Worm (Caenorhabditis elegans) whole organism, L4/young adult: Measurements from ENCODE around the gene F23H11.4.

Experiments used
- W03F9.2 ChIP-seq: fragments of 150-350 bp; optimal IDR thresholded peaks from 2 replicates; lab custom pipeline; 2014; ENCODE audit warnings: missing biosample characterization, missing genetic modification characterization
- dao-5 ChIP-seq: sonication (generic microtip); optimal IDR thresholded peaks from 2 replicates; lab custom pipeline; 2016; ENCODE audit warnings: missing genotype, missing genetic modification characterization, moderate library complexity, missing compliant biosample characterization
- him-1 ChIP-seq: sonication (generic microtip); optimal IDR thresholded peaks from 2 replicates; lab custom pipeline; 2016; ENCODE audit warnings: missing genotype, missing genetic modification reagents, missing genetic modification characterization, missing compliant biosample characterization

ce11 chrIII:886726-887125 is 20.6 kb downstream of the F23H11.4 start, which contains the start of gene zer-1:
- TF ChIP-seq W03F9.2 (no peak), dao-5 (tag; lab: Kevin White, UChicago) (no peak), him-1 (tag; lab: Kevin White, UChicago) (no peak)
